Worm (Caenorhabditis elegans) whole organism, midembryonic: ENCODE data around the gene F59A1.16.

Source experiments
- T22C8.4 ChIP-seq: fragments of 200-800 bp; sonication (Bioruptor generic); IDR thresholded peaks from 2 replicates; pipeline ENCODE4 v1.3.6; 2022; ENCODE audit warnings: missing genetic modification characterization, missing compliant biosample characterization
- flt-1 ChIP-seq: fragments of 200-800 bp; sonication (Bioruptor generic); IDR thresholded peaks from 2 replicates; pipeline ENCODE4 v1.3.6; 2022; ENCODE audit warnings: missing genetic modification characterization, missing compliant biosample characterization
- klf-2 ChIP-seq: fragments of 200-800 bp; sonication (Bioruptor generic); conservative IDR thresholded peaks from 2 replicates; pipeline ENCODE4 v1.3.6; 2022; ENCODE audit warnings: missing genetic modification reagents, missing genetic modification characterization, missing compliant biosample characterization
- med-1 ChIP-seq: sonication (generic microtip); optimal IDR thresholded peaks from 2 replicates; lab custom pipeline; 2017; ENCODE audit warnings: missing genetic modification characterization, mild to moderate bottlenecking, missing compliant biosample characterization, antibody characterized with exemption, missing genetic modification reagents; ENCODE audit not compliant: insufficient read depth
- ref-1 ChIP-seq: fragments of 200-800 bp; sonication (Bioruptor generic); conservative IDR thresholded peaks from 2 replicates; pipeline ENCODE4 v1.3.6; 2022; ENCODE audit warnings: missing genetic modification reagents, missing genetic modification characterization, missing compliant biosample characterization
- tab-1 ChIP-seq: fragments of 200-800 bp; sonication (Bioruptor generic); IDR thresholded peaks from 2 replicates; pipeline ENCODE4 v1.3.6; 2022; ENCODE audit warnings: missing genetic modification characterization, missing compliant biosample characterization
- ztf-23 ChIP-seq: fragments of 200-800 bp; sonication (Bioruptor generic); IDR thresholded peaks from 2 replicates; pipeline ENCODE4 v1.3.6; 2022; ENCODE audit warnings: missing genetic modification reagents, missing genetic modification characterization, missing compliant biosample characterization
- ztf-29 ChIP-seq: fragments of 200-800 bp; sonication (Bioruptor generic); IDR thresholded peaks from 2 replicates; pipeline ENCODE4 v1.3.6; 2022; ENCODE audit warnings: missing genetic modification reagents, missing genetic modification characterization, missing compliant biosample characterization

- TF ChIP-seq klf-2 (GFP tag; lab: Robert Waterston, UW) (no peak), ref-1 (GFP tag; lab: Robert Waterston, UW) (no peak), med-1 (GFP tag; lab: Kevin White, UChicago) (no peak), ztf-29 (GFP tag; lab: Robert Waterston, UW) (no peak), flt-1 (GFP tag; lab: Robert Waterston, UW) (no peak), tab-1 (GFP tag; lab: Robert Waterston, UW) (no peak), T22C8.4 (GFP tag; lab: Robert Waterston, UW) (no peak), ztf-23 (GFP tag; lab: Robert Waterston, UW) (no peak)
These were observed 14.9 kb upstream of the F59A1.16 start, which contains the start of gene Y26G10.6 for ce11 chrV:17699659-17700058.
